Worm (Caenorhabditis elegans) whole organism, L1 larva: ENCODE measurements around the gene ppgn-1.

Source experiments
- aha-1 ChIP-seq: fragments of 150-350 bp; optimal IDR thresholded peaks from 2 replicates; lab custom pipeline; 2014; ENCODE audit warnings: missing biosample characterization, missing genetic modification characterization
- aly-2 ChIP-seq: fragments of 150-350 bp; optimal IDR thresholded peaks from 2 replicates; lab custom pipeline; 2014; ENCODE audit warnings: missing biosample characterization, missing genetic modification characterization
- ama-1 ChIP-seq: fragments of 150-350 bp; optimal IDR thresholded peaks from 2 replicates; lab custom pipeline; 2014
- ceh-88 ChIP-seq: fragments of 200-800 bp; sonication (Bioruptor generic); IDR thresholded peaks from 2 replicates; pipeline ENCODE4 v1.3.6; 2022; ENCODE audit warnings: missing genetic modification characterization, missing compliant biosample characterization
- lin-13 ChIP-seq: fragments of 150-350 bp; optimal IDR thresholded peaks from 2 replicates; lab custom pipeline; 2014; ENCODE audit warnings: missing biosample characterization, missing genetic modification reagents, missing genetic modification characterization
- lin-39 ChIP-seq: fragments of 150-350 bp; optimal IDR thresholded peaks from 2 replicates; lab custom pipeline; 2014; ENCODE audit warnings: missing biosample characterization, missing genetic modification reagents, missing genetic modification characterization
- mef-2 ChIP-seq: fragments of 150-350 bp; optimal IDR thresholded peaks from 2 replicates; lab custom pipeline; 2014; ENCODE audit warnings: missing biosample characterization, missing genetic modification characterization
- nhr-20 ChIP-seq: sonication (generic microtip); optimal IDR thresholded peaks from 2 replicates; lab custom pipeline; 2016; ENCODE audit warnings: mild to moderate bottlenecking, missing genetic modification characterization, missing compliant biosample characterization
- nhr-77 ChIP-seq: fragments of 150-350 bp; optimal IDR thresholded peaks from 2 replicates; lab custom pipeline; 2014; ENCODE audit warnings: missing biosample characterization, missing genetic modification characterization
- nhr-90 ChIP-seq: sonication (generic microtip); optimal IDR thresholded peaks from 2 replicates; lab custom pipeline; 2016; ENCODE audit warnings: mild to moderate bottlenecking, missing genetic modification characterization, missing compliant biosample characterization; ENCODE audit not compliant: poor library complexity
- snpc-4 ChIP-seq: fragments of 150-350 bp; optimal IDR thresholded peaks from 2 replicates; lab custom pipeline; 2014; ENCODE audit warnings: missing biosample characterization, missing genetic modification characterization
- unc-62 ChIP-seq: fragments of 150-350 bp; optimal IDR thresholded peaks from 2 replicates; lab custom pipeline; 2014; ENCODE audit warnings: missing biosample characterization, missing genetic modification reagents, missing genetic modification characterization
- ztf-11 ChIP-seq, 2 experiments: sonication (generic microtip); optimal IDR thresholded peaks; 2 replicates each; lab custom pipeline; 2016 to 2017; ENCODE audit warnings: missing genetic modification characterization in 2 of 2, missing biosample characterization in 1 of 2, missing compliant biosample characterization in 1 of 2
- ztf-4 ChIP-seq: fragments of 150-350 bp; optimal IDR thresholded peaks from 2 replicates; lab custom pipeline; 2014; ENCODE audit warnings: missing biosample characterization, missing genetic modification characterization

DNA sequence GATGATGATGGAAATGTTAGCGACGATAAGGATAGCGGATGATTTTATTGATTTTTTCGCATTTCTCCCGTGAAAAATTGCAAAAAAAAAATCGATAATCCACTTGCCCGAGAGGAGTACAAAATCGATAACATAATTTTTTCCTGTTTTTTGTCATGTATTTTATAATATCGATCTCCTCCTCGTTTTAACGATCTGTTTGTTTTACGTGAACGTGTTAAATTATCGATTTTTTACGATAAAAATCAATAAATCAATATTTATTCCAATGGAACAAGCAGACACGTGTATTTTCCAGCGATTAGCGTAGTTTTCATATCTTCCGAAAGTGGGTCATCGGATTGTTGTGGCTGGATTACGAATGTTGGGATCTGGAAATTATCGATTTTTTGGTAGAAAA is 47.3 kb upstream of the ppgn-1 start:
- TF ChIP-seq ztf-4: no peak
- TF ChIP-seq ztf-11 (tag; optimal IDR thresholded peaks at IDR 0.05; lab: Kevin White, UChicago): no peak
- TF ChIP-seq aly-2 (tag; lab: Kevin White, UChicago): no peak
- TF ChIP-seq snpc-4 (tag; lab: Kevin White, UChicago): no peak
- TF ChIP-seq lin-13 (GFP tag; lab: Kevin White, UChicago): no peak
- TF ChIP-seq nhr-20: no peak
- no peak for TF ChIP-seq lin-39 (tag; lab: Kevin White, UChicago)
- no peak for TF ChIP-seq mef-2
- no peak for TF ChIP-seq nhr-90 (tag; lab: Kevin White, UChicago)
- no peak for TF ChIP-seq aha-1 (tag; lab: Kevin White, UChicago)
- no peak for TF ChIP-seq ama-1 (lab: Kevin White, UChicago)
- no peak for TF ChIP-seq nhr-77 (tag; lab: Kevin White, UChicago)
- TF ChIP-seq unc-62: no peak
- TF ChIP-seq ceh-88 (GFP tag; lab: Robert Waterston, UW): no peak
